Worm (Caenorhabditis elegans) whole organism, L2 larva: ENCODE results near the gene btb-11.

Experiments
- blmp-1 ChIP-seq: sonication (generic microtip); optimal IDR thresholded peaks from 2 replicates; lab custom pipeline; 2017; ENCODE audit warnings: missing genetic modification characterization, mild to moderate bottlenecking, missing compliant biosample characterization, antibody characterized with exemption, moderate library complexity; ENCODE audit not compliant: insufficient read depth
- ztf-4 ChIP-seq: fragments of 150-350 bp; optimal IDR thresholded peaks from 2 replicates; lab custom pipeline; 2014; ENCODE audit warnings: missing biosample characterization, missing genetic modification characterization

DNA sequence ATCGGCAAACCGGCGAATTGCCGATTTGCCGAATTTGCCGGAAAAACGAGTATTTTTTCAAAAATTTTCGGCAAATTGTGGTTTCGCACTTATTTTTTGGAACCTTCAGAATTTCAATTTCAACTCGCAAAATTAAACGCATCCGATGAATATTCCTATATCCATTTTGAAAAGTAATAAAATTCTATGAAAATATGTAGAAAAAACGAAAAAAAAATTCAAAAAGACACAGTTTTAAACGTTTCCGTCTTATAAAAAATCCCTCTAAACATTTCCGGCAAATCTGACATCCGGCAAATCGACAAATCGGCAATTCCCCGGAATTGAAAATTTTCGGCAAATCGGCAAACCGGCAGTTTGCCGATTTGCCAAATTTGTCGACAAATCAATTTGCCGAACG is 21.1 kb upstream of the btb-11 start, which contains the start of gene str-148:
- TF ChIP-seq ztf-4 (tag; lab: Kevin White, UChicago): no peak
- no peak for TF ChIP-seq blmp-1 (tag; lab: Kevin White, UChicago)
